Fruit fly (Drosophila melanogaster) whole organism, prepupa: Measurements from ENCODE around the gene Qsox2.

Experiments used
- Blimp-1 ChIP-seq: fragments of 200-800 bp; sonication (Bioruptor generic); optimal IDR thresholded peaks from 3 replicates; lab custom pipeline; 2017; ENCODE audit warnings: missing biosample characterization, missing genetic modification characterization, mild to moderate bottlenecking, moderate library complexity, missing genetic modification reagents
- CG11294 ChIP-seq: fragments of 200-800 bp; sonication (Bioruptor generic); IDR thresholded peaks from 2 replicates; pipeline ENCODE4 v1.3.6; 2022; ENCODE audit warnings: missing biosample characterization, missing genetic modification characterization
- CG15336 ChIP-seq: fragments of 200-800 bp; sonication (Bioruptor generic); IDR thresholded peaks from 2 replicates; pipeline ENCODE4 v1.3.6; 2022; ENCODE audit warnings: missing biosample characterization, missing genetic modification characterization
- CG16779 ChIP-seq: fragments of 200-800 bp; sonication (Bioruptor generic); optimal IDR thresholded peaks from 3 replicates; lab custom pipeline; 2017; ENCODE audit warnings: missing biosample characterization, mild to moderate bottlenecking, missing genetic modification characterization
- CG4318 ChIP-seq: fragments of 200-800 bp; sonication (Bioruptor generic); optimal IDR thresholded peaks from 3 replicates; lab custom pipeline; 2017; ENCODE audit warnings: missing biosample characterization, mild to moderate bottlenecking, missing genetic modification characterization
- CG6808 ChIP-seq: fragments of 200-800 bp; sonication (Bioruptor generic); optimal IDR thresholded peaks from 3 replicates; lab custom pipeline; 2017; ENCODE audit warnings: missing biosample characterization, missing genetic modification characterization, mild to moderate bottlenecking, moderate library complexity, missing genetic modification reagents
- Gug ChIP-seq: fragments of 200-800 bp; sonication (Bioruptor generic); IDR thresholded peaks from 2 replicates; pipeline ENCODE4 v1.3.6; 2022; ENCODE audit warnings: missing biosample characterization, missing genetic modification characterization
- Hr39 ChIP-seq: fragments of 200-800 bp; sonication (Bioruptor generic); optimal IDR thresholded peaks from 2 replicates; lab custom pipeline; 2016; ENCODE audit warnings: missing biosample characterization, missing genetic modification characterization
- OdsH ChIP-seq: fragments of 200-800 bp; sonication (Bioruptor generic); optimal IDR thresholded peaks from 3 replicates; lab custom pipeline; 2016; ENCODE audit warnings: missing biosample characterization, missing genetic modification characterization
- dac ChIP-seq: fragments of 200-800 bp; sonication (Bioruptor generic); optimal IDR thresholded peaks from 2 replicates; lab custom pipeline; 2017; ENCODE audit warnings: missing biosample characterization, mild to moderate bottlenecking, missing genetic modification characterization
- eg ChIP-seq: fragments of 200-800 bp; sonication (Bioruptor generic); IDR thresholded peaks from 3 replicates; pipeline ENCODE4 v1.3.6; 2022; ENCODE audit warnings: missing biosample characterization, missing genetic modification characterization
- fd59A ChIP-seq: fragments of 200-800 bp; sonication (Bioruptor generic); optimal IDR thresholded peaks from 2 replicates; lab custom pipeline; 2017; ENCODE audit warnings: missing biosample characterization, mild to moderate bottlenecking, missing genetic modification characterization, missing genetic modification reagents
- net ChIP-seq: fragments of 200-800 bp; sonication (Bioruptor generic); optimal IDR thresholded peaks from 3 replicates; lab custom pipeline; 2016; ENCODE audit warnings: missing biosample characterization, missing genetic modification characterization

- TF ChIP-seq CG6808 (GFP tag; lab: Kevin White, UChicago) (no peak), net (GFP tag; lab: Kevin White, UChicago) (no peak), CG4318 (GFP tag; lab: Kevin White, UChicago) (no peak), Gug (GFP tag; lab: Robert Waterston, UW) (no peak), OdsH (GFP tag; lab: Kevin White, UChicago) (no peak), Blimp-1 (no peak), fd59A (GFP tag; lab: Kevin White, UChicago) (no peak), CG15336 (GFP tag; lab: Robert Waterston, UW) (no peak), CG11294 (GFP tag; lab: Robert Waterston, UW) (no peak), Hr39 (GFP tag; lab: Kevin White, UChicago) (no peak), CG16779 (tag; lab: Kevin White, UChicago) (no peak), dac (no peak), eg (GFP tag; lab: Robert Waterston, UW) (no peak)
Observed at dm6 chr3R:21911516-21911915, 2.0 kb upstream of the Qsox2 start, which contains the start of gene Qsox3.
